Worm (Caenorhabditis elegans) whole organism, young adult: ENCODE measurements around the gene F11G11.15.
"Not testable (repeated sequence)": the region's sequence is repeated elsewhere in the genome, so short reads cannot be mapped to it uniquely, and the experiment has no call there.

ENCODE experiments used
- B0035.1 ChIP-seq: sonication (generic microtip); optimal IDR thresholded peaks from 2 replicates; lab custom pipeline; 2016; ENCODE audit warnings: missing genetic modification characterization, mild to moderate bottlenecking, missing compliant biosample characterization, missing genotype, missing genetic modification reagents
- B0261.1 ChIP-seq: sonication (generic microtip); optimal IDR thresholded peaks from 2 replicates; lab custom pipeline; 2016; ENCODE audit warnings: mild to moderate bottlenecking, missing genetic modification characterization, moderate library complexity, missing compliant biosample characterization
- D2030.7 ChIP-seq: fragments of 200-800 bp; sonication (Bioruptor generic); IDR thresholded peaks from 2 replicates; pipeline ENCODE4 v1.3.6; 2022; ENCODE audit warnings: missing genetic modification reagents, missing genetic modification characterization, missing compliant biosample characterization
- F57C9.4 ChIP-seq: sonication (generic microtip); optimal IDR thresholded peaks from 2 replicates; lab custom pipeline; 2017; ENCODE audit warnings: mild to moderate bottlenecking, missing genetic modification characterization, missing compliant biosample characterization
- Y53F4B.3 ChIP-seq: fragments of 200-800 bp; sonication (Bioruptor generic); IDR thresholded peaks from 2 replicates; pipeline ENCODE4 v1.3.6; 2022; ENCODE audit warnings: missing genetic modification reagents, missing genetic modification characterization, missing compliant biosample characterization
- Y53G8AR.9 ChIP-seq: fragments of 200-800 bp; sonication (Bioruptor generic); conservative IDR thresholded peaks from 2 replicates; pipeline ENCODE4 v1.3.6; 2022; ENCODE audit warnings: missing genetic modification reagents, missing genetic modification characterization, missing compliant biosample characterization
- Y56A3A.18 ChIP-seq: fragments of 200-800 bp; sonication (Bioruptor generic); IDR thresholded peaks from 2 replicates; pipeline ENCODE4 v1.3.6; 2022; ENCODE audit warnings: missing genetic modification reagents, missing genetic modification characterization, missing compliant biosample characterization
- Y79H2A.3 ChIP-seq: fragments of 200-800 bp; sonication (Bioruptor generic); conservative IDR thresholded peaks from 2 replicates; pipeline ENCODE4 v1.3.6; 2022; ENCODE audit warnings: missing genetic modification reagents, missing genetic modification characterization, missing compliant biosample characterization
- aptf-3 ChIP-seq: fragments of 200-800 bp; sonication (Bioruptor generic); IDR thresholded peaks from 2 replicates; pipeline ENCODE4 v1.3.6; 2022; ENCODE audit warnings: missing genetic modification characterization, missing compliant biosample characterization
- attf-6 ChIP-seq: fragments of 200-800 bp; sonication (Bioruptor generic); IDR thresholded peaks from 2 replicates; pipeline ENCODE4 v1.3.6; 2022; ENCODE audit warnings: missing genetic modification reagents, missing genetic modification characterization, missing compliant biosample characterization
- bed-1 ChIP-seq: fragments of 200-800 bp; sonication (Bioruptor generic); IDR thresholded peaks from 2 replicates; pipeline ENCODE4 v1.3.6; 2022; ENCODE audit warnings: missing genetic modification reagents, missing genetic modification characterization, missing compliant biosample characterization
- cebp-1 ChIP-seq, 2 experiments: fragments of 200-800 bp in 1 of 2; sonication (Bioruptor generic) in 1 of 2; sonication (generic microtip) in 1 of 2; IDR thresholded peaks in 1 of 2; optimal IDR thresholded peaks in 1 of 2; 2 replicates each; pipeline versions ENCODE4 v1.3.6 to Lab custom; 2017 to 2022; ENCODE audit warnings: missing compliant biosample characterization in 2 of 2, missing genetic modification characterization in 2 of 2, mild to moderate bottlenecking in 1 of 2, missing genetic modification reagents in 1 of 2, moderate library complexity in 1 of 2
- ceh-100 ChIP-seq: fragments of 200-800 bp; sonication (Bioruptor generic); IDR thresholded peaks from 2 replicates; pipeline ENCODE4 v1.3.6; 2022; ENCODE audit warnings: missing genetic modification reagents, missing genetic modification characterization, missing compliant biosample characterization
- ceh-58 ChIP-seq: fragments of 200-800 bp; sonication (Bioruptor generic); IDR thresholded peaks from 2 replicates; pipeline ENCODE4 v1.3.6; 2022; ENCODE audit warnings: missing genetic modification characterization, missing compliant biosample characterization
- dox-1 ChIP-seq: fragments of 200-800 bp; sonication (Bioruptor generic); IDR thresholded peaks from 2 replicates; pipeline ENCODE4 v1.3.6; 2022; ENCODE audit warnings: missing genetic modification reagents, missing genetic modification characterization, missing compliant biosample characterization
- egrh-3 ChIP-seq: fragments of 200-800 bp; sonication (Bioruptor generic); IDR thresholded peaks from 2 replicates; pipeline ENCODE4 v1.3.6; 2022; ENCODE audit warnings: missing genetic modification reagents, missing genetic modification characterization, missing compliant biosample characterization
- gei-17 ChIP-seq: fragments of 200-800 bp; sonication (Bioruptor generic); optimal IDR thresholded peaks from 2 replicates; lab custom pipeline; 2018; ENCODE audit warnings: mild to moderate bottlenecking, missing genetic modification characterization, missing compliant biosample characterization
- let-607 ChIP-seq, 2 experiments: fragments of 200-800 bp in 1 of 2; sonication (Bioruptor generic) in 1 of 2; sonication (generic microtip) in 1 of 2; optimal IDR thresholded peaks; 2 replicates each; lab custom pipeline; 2016 to 2018; ENCODE audit warnings: mild to moderate bottlenecking in 2 of 2, missing compliant biosample characterization in 2 of 2, missing genetic modification characterization in 2 of 2, moderate library complexity in 2 of 2, missing genotype in 1 of 2
- lin-54 ChIP-seq: fragments of 200-800 bp; sonication (Bioruptor generic); optimal IDR thresholded peaks from 2 replicates; lab custom pipeline; 2018; ENCODE audit warnings: mild to moderate bottlenecking, missing genetic modification characterization, missing compliant biosample characterization
- lir-1 ChIP-seq: fragments of 200-800 bp; sonication (Bioruptor generic); conservative IDR thresholded peaks from 2 replicates; pipeline ENCODE4 v1.3.6; 2022; ENCODE audit warnings: missing genetic modification reagents, missing genetic modification characterization, missing compliant biosample characterization
- lsy-27 ChIP-seq: sonication (generic microtip); optimal IDR thresholded peaks from 2 replicates; lab custom pipeline; 2017; ENCODE audit warnings: missing genetic modification characterization, mild to moderate bottlenecking, missing compliant biosample characterization, antibody characterized with exemption, missing genotype, borderline replicate concordance; ENCODE audit not compliant: insufficient read depth
- madf-10 ChIP-seq: sonication (generic microtip); optimal IDR thresholded peaks from 2 replicates; lab custom pipeline; 2016; ENCODE audit warnings: mild to moderate bottlenecking, missing genetic modification characterization, missing compliant biosample characterization
- madf-6 ChIP-seq: fragments of 200-800 bp; sonication (Bioruptor generic); IDR thresholded peaks from 2 replicates; pipeline ENCODE4 v1.3.6; 2022; ENCODE audit warnings: missing genetic modification reagents, missing genetic modification characterization, missing compliant biosample characterization
- madf-8 ChIP-seq: fragments of 200-800 bp; sonication (Bioruptor generic); conservative IDR thresholded peaks from 2 replicates; pipeline ENCODE4 v1.3.6; 2022; ENCODE audit warnings: missing genetic modification reagents, missing genetic modification characterization, missing compliant biosample characterization
- mcd-1 ChIP-seq: fragments of 200-800 bp; sonication (Bioruptor generic); IDR thresholded peaks from 2 replicates; pipeline ENCODE4 v1.3.6; 2022; ENCODE audit warnings: missing genetic modification reagents, missing genetic modification characterization, missing compliant biosample characterization
- nhr-120 ChIP-seq: fragments of 200-800 bp; sonication (Bioruptor generic); IDR thresholded peaks from 2 replicates; pipeline ENCODE4 v1.3.6; 2022; ENCODE audit warnings: missing genetic modification characterization, missing compliant biosample characterization
- nhr-27 ChIP-seq: fragments of 200-800 bp; sonication (Bioruptor generic); optimal IDR thresholded peaks from 2 replicates; lab custom pipeline; 2018; ENCODE audit warnings: mild to moderate bottlenecking, missing genetic modification characterization, moderate library complexity, missing compliant biosample characterization
- pha-4 ChIP-seq: fragments of 150-350 bp; sonication (generic microtip); optimal IDR thresholded peaks from 2 replicates; lab custom pipeline; 2014; ENCODE audit warnings: missing biosample characterization, missing genetic modification reagents, missing genetic modification characterization
- repo-1 ChIP-seq: sonication (generic microtip); optimal IDR thresholded peaks from 2 replicates; lab custom pipeline; 2017; ENCODE audit warnings: mild to moderate bottlenecking, missing genetic modification characterization, missing compliant biosample characterization
- sdz-38 ChIP-seq: sonication (generic microtip); optimal IDR thresholded peaks from 2 replicates; lab custom pipeline; 2016; ENCODE audit warnings: missing genotype, missing genetic modification characterization, missing compliant biosample characterization
- snpc-4 ChIP-seq, 5 experiments: fragments of 150-350 bp in 1 of 5; sonication (generic microtip) in 4 of 5; optimal IDR thresholded peaks; 2 replicates each; lab custom pipeline; 2014 to 2018; ENCODE audit warnings: missing genetic modification characterization in 5 of 5, missing biosample characterization in 3 of 5, antibody characterized with exemption in 2 of 5, mild to moderate bottlenecking in 2 of 5, missing compliant biosample characterization in 2 of 5, missing genotype in 2 of 5, moderate library complexity in 2 of 5, missing genetic modification reagents in 1 of 5
- sptf-2 ChIP-seq: fragments of 200-800 bp; sonication (Bioruptor generic); optimal IDR thresholded peaks from 2 replicates; lab custom pipeline; 2018; ENCODE audit warnings: mild to moderate bottlenecking, missing genetic modification characterization, missing compliant biosample characterization
- xnd-1 ChIP-seq: sonication (generic microtip); optimal IDR thresholded peaks from 2 replicates; lab custom pipeline; 2016; ENCODE audit warnings: missing genotype, missing genetic modification reagents, missing genetic modification characterization, missing compliant biosample characterization
- zfh-2 ChIP-seq: fragments of 200-800 bp; sonication (Bioruptor generic); conservative IDR thresholded peaks from 2 replicates; pipeline ENCODE4 v1.3.6; 2022; ENCODE audit warnings: missing genetic modification reagents, missing genetic modification characterization, missing compliant biosample characterization
- ztf-18 ChIP-seq: sonication (generic microtip); optimal IDR thresholded peaks from 2 replicates; lab custom pipeline; 2016; ENCODE audit warnings: missing genotype, mild to moderate bottlenecking, missing genetic modification characterization, missing compliant biosample characterization
- ztf-22 ChIP-seq: fragments of 200-800 bp; sonication (Bioruptor generic); optimal IDR thresholded peaks from 2 replicates; lab custom pipeline; 2018; ENCODE audit warnings: mild to moderate bottlenecking, missing genetic modification characterization, moderate library complexity, missing compliant biosample characterization
- ztf-28 ChIP-seq: fragments of 200-800 bp; sonication (Bioruptor generic); IDR thresholded peaks from 2 replicates; pipeline ENCODE4 v1.3.6; 2022; ENCODE audit warnings: missing genetic modification reagents, missing genetic modification characterization, missing compliant biosample characterization
- ztf-3 ChIP-seq: fragments of 200-800 bp; sonication (Bioruptor generic); optimal IDR thresholded peaks from 2 replicates; lab custom pipeline; 2018; ENCODE audit warnings: mild to moderate bottlenecking, missing genetic modification characterization, missing compliant biosample characterization
- ztf-6 ChIP-seq: fragments of 200-800 bp; sonication (Bioruptor generic); IDR thresholded peaks from 2 replicates; pipeline ENCODE4 v1.3.6; 2022; ENCODE audit warnings: missing genetic modification reagents, missing genetic modification characterization, missing compliant biosample characterization

Gene F11G11.15

DNA sequence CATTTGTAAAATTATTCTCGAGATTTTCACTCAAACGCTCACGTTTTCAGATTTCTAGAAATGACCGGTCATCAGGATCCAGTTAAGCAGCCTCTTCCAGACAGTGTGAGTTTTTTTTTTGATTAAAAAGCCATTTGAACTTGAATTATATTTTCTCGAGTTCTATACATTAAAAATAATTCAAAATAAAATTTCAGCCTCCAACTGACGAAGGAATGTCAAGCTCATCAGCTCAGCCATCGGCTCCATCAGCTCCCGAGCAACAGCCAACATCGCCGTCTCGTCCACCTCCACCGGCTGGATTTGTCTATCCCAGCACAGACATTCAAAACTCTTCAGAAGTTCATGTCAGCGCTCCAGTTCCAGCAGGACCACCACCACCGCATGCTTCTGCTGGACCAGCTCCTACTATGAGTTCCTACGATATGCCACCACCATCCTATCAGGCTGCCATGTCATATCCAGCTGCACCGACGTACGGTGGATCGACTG is 16.7 kb upstream of the F11G11.15 start, which contains the start of gene F11G11.5 (continued):
- 0 out of 2 replicates have a peak, but pooled peaks have one; percentile 16 for TF ChIP-seq ztf-28 (GFP tag; lab: Robert Waterston, UW)
- TF ChIP-seq dox-1 (GFP tag; lab: Robert Waterston, UW) = no peak

DNA sequence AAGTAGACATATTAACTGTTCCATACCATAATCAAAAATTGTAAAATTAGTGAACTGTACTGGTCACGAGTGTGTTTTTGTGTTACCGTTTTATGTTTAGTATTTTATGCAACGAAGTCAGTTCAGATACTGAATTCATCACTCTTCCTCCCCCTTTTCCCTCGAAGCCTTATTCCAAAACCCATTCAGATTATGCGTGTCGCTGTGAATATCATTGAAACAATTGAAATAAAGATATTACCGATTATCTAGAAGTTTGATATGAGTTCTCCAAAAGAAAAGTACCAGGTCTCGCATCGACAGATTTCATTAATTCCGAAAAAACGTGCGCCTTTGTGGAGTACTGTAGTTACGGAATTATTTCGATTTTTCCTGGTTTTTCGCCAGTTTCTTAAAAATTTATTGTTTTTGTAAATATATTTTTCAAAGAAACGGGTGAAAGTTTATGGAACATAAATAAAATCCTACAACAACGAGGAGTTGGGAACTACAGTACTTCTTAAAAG is 15.7 kb upstream of the F11G11.15 start:
- TF ChIP-seq sptf-2 (no peak), ztf-22 (no peak), ztf-18 (tag; lab: Kevin White, UChicago) (peak; percentile 20), repo-1 (tag; lab: Kevin White, UChicago) (no peak), Y53G8AR.9 (GFP tag; lab: Robert Waterston, UW) (0 out of 2 replicates have a peak, but pooled peaks have one; percentile 14), lin-54 (GFP tag; lab: Kevin White, UChicago) (no peak), ceh-58 (no peak), aptf-3 (GFP tag; lab: Robert Waterston, UW) (no peak), madf-6 (GFP tag; lab: Robert Waterston, UW) (no peak), nhr-27 (no peak), madf-8 (no peak), B0035.1 (tag; lab: Kevin White, UChicago) (no peak), cebp-1 (GFP tag; IDR thresholded peaks at IDR 0.05; lab: Robert Waterston, UW) (no peak), cebp-1 (tag; optimal IDR thresholded peaks at IDR 0.05; lab: Kevin White, UChicago) (peak; percentile 52), Y53F4B.3 (no peak), lir-1 (GFP tag; lab: Robert Waterston, UW) (no peak), lsy-27 (tag; lab: Kevin White, UChicago) (no peak), sdz-38 (tag; lab: Kevin White, UChicago) (no peak), bed-1 (GFP tag; lab: Robert Waterston, UW) (no peak)

DNA sequence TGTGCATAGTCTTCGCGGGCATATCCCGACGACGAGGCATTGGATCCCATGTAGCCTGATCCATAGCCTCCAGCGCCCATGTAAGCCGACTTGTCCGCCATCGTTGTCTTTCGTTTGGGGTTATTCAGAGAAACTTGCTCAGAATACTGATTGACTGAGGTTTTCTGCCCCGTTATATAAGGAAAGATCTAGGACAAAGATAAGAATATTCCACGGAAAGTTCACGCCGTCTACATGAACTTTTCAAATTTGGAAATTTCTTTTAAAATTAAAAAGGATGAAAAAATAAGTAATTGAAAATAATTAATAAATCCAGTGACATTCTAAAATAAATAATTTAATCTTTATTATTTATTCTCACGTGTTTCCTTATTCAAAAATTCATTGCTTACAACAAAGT is 14.4 kb upstream of the F11G11.15 start, which contains the start of the genes nspd-5 and F11G11.4:
Gene nspd-5, minus strand, starts transcription at position 101 of the 400 bp plus-strand sequence.
Gene F11G11.4, plus strand, starts transcription at position 335 of the 400 bp plus-strand sequence.
- not testable (repeated sequence) for TF ChIP-seq F57C9.4 (tag; lab: Kevin White, UChicago); B0035.1 (tag; lab: Kevin White, UChicago); ceh-100 (GFP tag; lab: Robert Waterston, UW)

DNA sequence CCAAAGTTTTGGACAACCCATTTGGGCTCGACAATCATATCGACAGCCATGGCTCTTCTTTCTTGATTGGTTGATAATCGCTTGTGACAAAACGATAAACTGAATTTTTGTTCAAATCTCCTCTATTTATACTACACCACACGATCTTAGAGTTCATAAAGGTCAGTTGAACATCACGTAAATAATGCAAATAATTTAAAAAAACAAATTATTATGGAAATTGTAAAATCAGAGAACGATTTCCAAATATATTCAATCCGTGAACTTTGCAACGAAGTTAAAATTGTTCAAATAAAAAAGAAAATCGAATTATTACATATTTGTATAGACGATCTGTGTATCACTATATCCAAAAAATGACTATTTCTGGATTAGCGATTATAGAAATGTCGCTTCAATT is 11.3 kb upstream of the F11G11.15 start, which contains the start of the genes mpst-4 and F11G11.14:
Gene mpst-4, minus strand, starts transcription at position 101 of the 400 bp plus-strand sequence.
Gene F11G11.14, plus strand, starts transcription at position 325 of the 400 bp plus-strand sequence.
- no peak for TF ChIP-seq D2030.7 (GFP tag; lab: Robert Waterston, UW)
- TF ChIP-seq madf-10 (tag; lab: Kevin White, UChicago) = no peak
- TF ChIP-seq gei-17 (GFP tag; lab: Kevin White, UChicago) = no peak
- no peak for TF ChIP-seq zfh-2
- no peak for TF ChIP-seq Y56A3A.18 (GFP tag; lab: Robert Waterston, UW)
- no peak for TF ChIP-seq snpc-4 (GFP tag; optimal IDR thresholded peaks at IDR 0.05; lab: Kevin White, UChicago)
- TF ChIP-seq snpc-4 (tag; optimal IDR thresholded peaks at IDR 0.05; lab: Kevin White, UChicago) = no peak
- TF ChIP-seq ztf-3 (GFP tag; lab: Kevin White, UChicago) = no peak
- TF ChIP-seq xnd-1 (tag; lab: Kevin White, UChicago) = no peak
- TF ChIP-seq egrh-3 (GFP tag; lab: Robert Waterston, UW) = no peak
- TF ChIP-seq mcd-1 (GFP tag; lab: Robert Waterston, UW) = no peak
- TF ChIP-seq let-607 (tag; optimal IDR thresholded peaks at IDR 0.05; lab: Kevin White, UChicago) = no peak
- TF ChIP-seq attf-6 (GFP tag; lab: Robert Waterston, UW) = no peak
- TF ChIP-seq sdz-38 (tag; lab: Kevin White, UChicago) = no peak
- no peak for TF ChIP-seq pha-4 (tag; lab: Kevin White, UChicago)
- TF ChIP-seq Y79H2A.3 = no peak
- TF ChIP-seq ztf-6 (GFP tag; lab: Robert Waterston, UW) = no peak
- no peak for TF ChIP-seq nhr-120 (GFP tag; lab: Robert Waterston, UW)
- no peak for TF ChIP-seq B0261.1 (tag; lab: Kevin White, UChicago)
